Worm (Caenorhabditis elegans): Measurements from ENCODE around the gene F22F1.2.

DNA sequence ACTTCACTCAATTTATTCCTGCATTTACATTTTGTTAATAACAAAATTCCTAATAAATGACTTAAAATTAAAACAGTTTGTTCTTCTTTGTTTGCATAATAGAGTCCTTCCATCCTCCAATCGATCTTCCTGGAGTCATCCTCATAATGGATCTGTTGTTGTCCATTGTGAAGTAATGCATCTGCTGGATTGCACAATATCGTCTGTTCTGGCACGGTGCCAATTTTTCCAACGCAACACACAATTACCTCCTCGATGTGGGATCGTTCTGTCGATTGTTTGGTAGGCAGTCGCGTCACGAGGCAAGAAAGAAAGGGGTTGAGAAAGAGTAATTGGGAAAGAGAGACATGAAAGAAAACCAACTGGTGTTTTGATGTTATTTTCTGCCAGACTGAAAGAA, 9.5 kb upstream of the F22F1.2 start:
- TF ChIP-seq nhr-237 (tag; optimal IDR thresholded peaks at IDR 0.05): no peak
- no peak for TF ChIP-seq fkh-10 (GFP tag; optimal IDR thresholded peaks at IDR 0.05)
- no peak for TF ChIP-seq ceh-16 (tag; optimal IDR thresholded peaks at IDR 0.05)
- no peak for TF ChIP-seq elt-1 (tag; optimal IDR thresholded peaks at IDR 0.05)
- TF ChIP-seq fkh-2 (tag; optimal IDR thresholded peaks at IDR 0.05): no peak
- TF ChIP-seq ama-1 (optimal IDR thresholded peaks at IDR 0.05): no peak
- TF ChIP-seq pqm-1 (tag; optimal IDR thresholded peaks at IDR 0.05): no peak

All from whole organism, L3 larva.